Worm (Caenorhabditis elegans): ENCODE data around the gene scrm-8.
"Not testable (repeated sequence)": the region's sequence is repeated elsewhere in the genome, so short reads cannot be mapped to it uniquely, and the experiment has no call there.

The scrm-8 gene

DNA sequence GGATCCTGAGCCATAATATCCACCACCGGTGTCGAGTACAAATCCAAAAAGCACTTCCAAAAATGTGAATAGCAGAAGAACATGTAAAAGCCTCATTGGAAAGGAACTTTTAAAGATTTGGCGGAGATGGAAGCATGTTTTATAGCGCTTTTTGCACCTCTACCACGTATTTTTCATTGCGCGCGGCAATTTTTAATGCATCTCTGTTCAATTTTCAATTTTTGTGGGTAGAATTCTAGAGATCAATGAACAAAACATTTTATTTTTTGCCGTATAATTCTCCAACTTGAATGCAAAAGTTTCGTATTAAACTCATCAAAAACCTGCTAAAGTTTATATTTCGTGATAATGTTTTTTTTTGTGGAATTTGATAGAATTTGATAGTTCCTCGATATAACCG lies 27.0 kb upstream of the scrm-8 start, which contains the start of gene F49F1.9:
F49F1.9 (minus strand) TSS at position 101 of the 400 bp plus-strand sequence.
- TF ChIP-seq tbx-37 (GFP tag; conservative IDR thresholded peaks at IDR 0.05) (no peak), flt-1 (GFP tag; IDR thresholded peaks at IDR 0.05) (no peak), hmbx-1 (tag; optimal IDR thresholded peaks at IDR 0.05) (no peak), tra-4 (tag; optimal IDR thresholded peaks at IDR 0.05) (no peak), tbx-11 (GFP tag; IDR thresholded peaks at IDR 0.05) (no peak), aly-1 (tag; optimal IDR thresholded peaks at IDR 0.05) (no peak), F13C5.2 (tag; optimal IDR thresholded peaks at IDR 0.05) (no peak), sea-1 (GFP tag; conservative IDR thresholded peaks at IDR 0.05) (no peak), ama-1 (optimal IDR thresholded peaks at IDR 0.05) (no peak), ets-7 (tag; optimal IDR thresholded peaks at IDR 0.05) (no peak), B0310.2 (tag; optimal IDR thresholded peaks at IDR 0.05) (no peak), ceh-36 (tag; optimal IDR thresholded peaks at IDR 0.05) (no peak), ceh-13 (GFP tag; optimal IDR thresholded peaks at IDR 0.05) (no peak), scrt-1 (GFP tag; IDR thresholded peaks at IDR 0.05) (no peak), hmg-4 (GFP tag; optimal IDR thresholded peaks at IDR 0.05) (no peak), hnd-1 (tag; optimal IDR thresholded peaks at IDR 0.05) (no peak), pes-1 (GFP tag; IDR thresholded peaks at IDR 0.05) (no peak)

DNA sequence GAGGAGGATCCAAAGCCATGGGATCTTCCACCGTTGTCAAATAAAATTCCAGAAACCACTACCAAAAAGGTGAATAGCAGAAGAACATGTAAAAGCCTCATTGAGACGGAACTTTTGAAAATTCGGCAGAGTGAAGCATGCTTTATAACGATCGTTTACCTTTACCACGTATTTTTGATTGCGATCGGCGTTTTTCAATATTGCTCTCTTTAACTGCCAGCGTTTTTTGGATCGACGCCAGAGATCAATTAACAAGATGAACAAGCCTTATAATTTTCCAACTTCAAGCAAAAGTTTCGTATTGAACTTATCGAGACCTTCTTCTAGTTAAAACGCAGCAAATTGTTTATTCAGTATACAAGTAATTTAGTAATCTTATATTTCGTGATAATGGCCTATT lies 25.5 kb upstream of the scrm-8 start, which contains the start of gene F49F1.10:
F49F1.10 (minus strand) TSS at position 101 of the 400 bp plus-strand sequence.
- no peak for TF ChIP-seq scrt-1 (GFP tag; IDR thresholded peaks at IDR 0.05)
- no peak for TF ChIP-seq hmg-4 (GFP tag; optimal IDR thresholded peaks at IDR 0.05)
- TF ChIP-seq ceh-13 (GFP tag; optimal IDR thresholded peaks at IDR 0.05): no peak
- no peak for TF ChIP-seq hnd-1 (tag; optimal IDR thresholded peaks at IDR 0.05)
- TF ChIP-seq flt-1 (GFP tag; IDR thresholded peaks at IDR 0.05): no peak
- no peak for TF ChIP-seq sea-1 (GFP tag; conservative IDR thresholded peaks at IDR 0.05)
- TF ChIP-seq tbx-11 (GFP tag; IDR thresholded peaks at IDR 0.05): no peak
- TF ChIP-seq pes-1 (GFP tag; IDR thresholded peaks at IDR 0.05): no peak
- TF ChIP-seq ceh-36 (tag; optimal IDR thresholded peaks at IDR 0.05): no peak
- TF ChIP-seq aly-1 (tag; optimal IDR thresholded peaks at IDR 0.05): no peak
- no peak for TF ChIP-seq F13C5.2 (tag; optimal IDR thresholded peaks at IDR 0.05)
- no peak for TF ChIP-seq tra-4 (tag; optimal IDR thresholded peaks at IDR 0.05)
- no peak for TF ChIP-seq B0310.2 (tag; optimal IDR thresholded peaks at IDR 0.05)

DNA sequence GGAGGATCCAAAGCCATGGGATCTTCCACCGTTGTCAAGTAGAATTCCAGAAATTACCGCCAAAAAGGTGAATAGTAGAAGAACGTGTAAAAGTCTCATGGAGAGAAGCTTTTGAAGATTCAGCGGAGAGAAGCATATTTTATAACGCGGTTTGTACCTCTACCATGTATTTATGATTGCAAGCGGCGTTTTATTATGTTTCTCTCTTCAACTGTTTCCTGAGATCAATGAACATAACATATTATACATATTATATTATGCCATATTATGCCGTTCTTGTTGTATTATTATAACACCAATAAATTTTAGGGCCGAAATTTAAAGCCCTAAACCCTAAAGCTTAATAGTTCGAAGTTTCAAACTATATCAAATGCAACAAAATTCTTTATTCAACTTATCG lies 24.2 kb upstream of the scrm-8 start, which contains the start of gene F49F1.18:
F49F1.18 (minus strand) TSS at position 101 of the 400 bp plus-strand sequence.
- TF ChIP-seq aly-1 (tag; optimal IDR thresholded peaks at IDR 0.05) (no peak), scrt-1 (GFP tag; IDR thresholded peaks at IDR 0.05) (no peak), tra-4 (tag; optimal IDR thresholded peaks at IDR 0.05) (no peak), ceh-36 (tag; optimal IDR thresholded peaks at IDR 0.05) (no peak)

DNA sequence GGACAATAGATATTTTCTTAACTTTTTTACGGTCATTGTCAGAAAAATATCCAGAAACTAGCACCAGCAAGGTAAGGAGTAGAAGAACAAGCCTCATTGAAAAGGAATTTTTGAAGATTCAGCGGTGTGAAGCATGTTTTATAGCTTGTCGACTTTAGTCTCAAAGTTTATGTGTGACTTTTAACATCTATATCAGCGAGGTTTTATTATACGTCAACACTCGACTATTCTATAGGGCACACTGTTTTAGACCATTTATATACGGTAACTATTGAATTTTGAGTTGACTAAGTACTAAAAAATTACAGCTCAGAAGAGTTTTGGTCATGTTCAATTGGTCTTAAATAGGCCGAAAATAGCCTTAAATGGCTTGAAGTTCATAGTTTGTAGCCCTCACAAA lies 23.2 kb upstream of the scrm-8 start, which contains the start of gene F49F1.11:
F49F1.11 (minus strand) TSS at position 101 of the 400 bp plus-strand sequence.
- TF ChIP-seq tbx-11 (GFP tag; IDR thresholded peaks at IDR 0.05): no peak
- no peak for TF ChIP-seq hnd-1 (tag; optimal IDR thresholded peaks at IDR 0.05)
- no peak for TF ChIP-seq sea-1 (GFP tag; conservative IDR thresholded peaks at IDR 0.05)
- TF ChIP-seq ama-1 (optimal IDR thresholded peaks at IDR 0.05): no peak
- TF ChIP-seq ceh-13 (GFP tag; optimal IDR thresholded peaks at IDR 0.05): no peak
- no peak for TF ChIP-seq ceh-36 (tag; optimal IDR thresholded peaks at IDR 0.05)

DNA sequence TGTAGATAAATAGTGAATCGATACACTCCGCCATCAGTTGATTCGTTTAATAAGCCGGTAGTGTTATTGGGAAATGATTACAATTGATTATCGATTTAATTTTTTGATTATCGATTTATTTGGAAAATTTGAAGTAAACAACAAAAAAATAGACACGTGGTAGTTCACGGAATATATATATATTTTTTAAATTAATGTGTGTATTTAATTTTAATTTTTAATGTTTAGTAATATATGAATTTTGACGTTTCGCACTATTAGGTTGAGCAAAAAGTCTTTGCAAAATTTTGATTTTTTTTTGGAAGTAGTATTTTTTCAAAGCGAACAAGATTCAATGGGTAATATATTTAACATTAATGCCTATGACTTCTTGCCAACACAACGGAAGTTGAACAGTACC lies 21.5 kb upstream of the scrm-8 start, which contains the start of gene F49F1.12:
F49F1.12 (minus strand) TSS at position 101 of the 400 bp plus-strand sequence.
- TF ChIP-seq aly-1 (tag; optimal IDR thresholded peaks at IDR 0.05); tbx-37 (GFP tag; conservative IDR thresholded peaks at IDR 0.05); hmbx-1 (tag; optimal IDR thresholded peaks at IDR 0.05): not testable (repeated sequence)

DNA sequence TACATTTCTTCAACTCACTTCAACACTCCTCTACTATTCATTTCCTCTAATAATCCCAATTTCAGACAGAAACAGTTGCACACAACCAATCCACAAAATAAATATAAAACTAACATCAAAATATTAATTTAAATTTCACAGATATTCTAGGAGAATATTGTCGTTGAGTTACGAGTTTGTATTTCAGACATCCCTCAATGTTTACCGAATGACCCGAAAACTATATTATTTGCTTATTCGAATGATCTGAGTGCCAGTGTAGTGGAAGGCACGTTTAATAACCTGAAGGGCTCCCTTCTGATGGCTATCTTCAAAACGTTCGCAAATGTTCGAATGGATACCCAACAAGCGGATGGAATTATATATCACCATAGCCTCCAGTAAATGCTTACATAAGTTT lies 19.7 kb upstream of the scrm-8 start, which contains the start of gene R07C12.3:
R07C12.3 (plus strand) TSS at position 301 of the 400 bp plus-strand sequence.
- TF ChIP-seq tbx-37 (GFP tag; conservative IDR thresholded peaks at IDR 0.05) (no peak), hnd-1 (tag; optimal IDR thresholded peaks at IDR 0.05) (no peak), flt-1 (GFP tag; IDR thresholded peaks at IDR 0.05) (no peak), hmg-4 (GFP tag; optimal IDR thresholded peaks at IDR 0.05) (no peak), tbx-11 (GFP tag; IDR thresholded peaks at IDR 0.05) (no peak), sea-1 (GFP tag; conservative IDR thresholded peaks at IDR 0.05) (no peak), ets-7 (tag; optimal IDR thresholded peaks at IDR 0.05) (no peak), scrt-1 (GFP tag; IDR thresholded peaks at IDR 0.05) (no peak), B0310.2 (tag; optimal IDR thresholded peaks at IDR 0.05) (no peak), ama-1 (optimal IDR thresholded peaks at IDR 0.05) (no peak), aly-1 (tag; optimal IDR thresholded peaks at IDR 0.05) (no peak)

DNA sequence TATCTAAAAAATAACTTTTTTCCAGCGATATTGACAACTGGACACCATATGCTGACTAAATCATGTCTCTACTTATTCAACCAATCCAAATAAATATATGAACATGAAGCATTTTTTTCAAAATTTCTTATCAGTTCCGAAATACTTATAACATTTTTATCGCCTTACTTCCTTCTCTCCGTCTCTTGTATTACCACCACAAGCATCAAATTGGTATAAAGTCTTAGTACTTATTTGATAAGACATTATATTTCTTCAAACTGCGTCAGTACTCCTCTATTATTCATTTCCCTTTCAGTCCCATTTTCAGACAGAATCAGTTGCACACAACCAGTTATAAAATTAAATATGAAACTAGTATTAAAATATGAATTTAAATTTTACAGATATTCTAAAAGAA lies 16.6 kb upstream of the scrm-8 start:
- TF ChIP-seq flt-1 (GFP tag; IDR thresholded peaks at IDR 0.05): no peak
- no peak for TF ChIP-seq hmg-4 (GFP tag; optimal IDR thresholded peaks at IDR 0.05)
- TF ChIP-seq scrt-1 (GFP tag; IDR thresholded peaks at IDR 0.05): no peak
- no peak for TF ChIP-seq F13C5.2 (tag; optimal IDR thresholded peaks at IDR 0.05)
- no peak for TF ChIP-seq aly-1 (tag; optimal IDR thresholded peaks at IDR 0.05)
- no peak for TF ChIP-seq sea-1 (GFP tag; conservative IDR thresholded peaks at IDR 0.05)
- no peak for TF ChIP-seq pes-1 (GFP tag; IDR thresholded peaks at IDR 0.05)
- TF ChIP-seq ama-1 (optimal IDR thresholded peaks at IDR 0.05): no peak
- TF ChIP-seq tbx-37 (GFP tag; conservative IDR thresholded peaks at IDR 0.05): no peak
- TF ChIP-seq ceh-13 (GFP tag; optimal IDR thresholded peaks at IDR 0.05): no peak
- no peak for TF ChIP-seq hnd-1 (tag; optimal IDR thresholded peaks at IDR 0.05)
- TF ChIP-seq ceh-36 (tag; optimal IDR thresholded peaks at IDR 0.05): no peak

DNA sequence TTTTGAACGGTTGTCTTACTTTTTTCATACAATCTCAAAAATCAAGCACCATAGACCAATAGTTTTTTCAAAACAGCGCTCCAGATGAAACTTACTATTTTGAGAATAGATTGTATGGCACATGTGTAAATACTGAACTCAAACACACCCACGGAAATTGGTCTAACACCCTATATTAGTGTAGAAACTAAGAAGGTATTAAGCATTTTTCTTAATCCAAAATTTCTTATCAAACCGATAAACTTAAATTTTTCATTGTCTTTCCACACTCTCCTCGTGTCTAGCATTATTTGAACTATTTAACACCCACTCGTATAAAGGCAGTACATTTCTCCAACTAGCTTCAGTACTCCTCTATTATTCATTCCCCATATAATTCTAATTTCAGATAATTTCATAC lies 14.4 kb upstream of the scrm-8 start:
- TF ChIP-seq pes-1 (GFP tag; IDR thresholded peaks at IDR 0.05): no peak
- TF ChIP-seq ets-7 (tag; optimal IDR thresholded peaks at IDR 0.05): no peak
- TF ChIP-seq ceh-13 (GFP tag; optimal IDR thresholded peaks at IDR 0.05): no peak
- TF ChIP-seq scrt-1 (GFP tag; IDR thresholded peaks at IDR 0.05): no peak
- no peak for TF ChIP-seq flt-1 (GFP tag; IDR thresholded peaks at IDR 0.05)
- no peak for TF ChIP-seq tbx-37 (GFP tag; conservative IDR thresholded peaks at IDR 0.05)
- TF ChIP-seq B0310.2 (tag; optimal IDR thresholded peaks at IDR 0.05): no peak
- TF ChIP-seq ama-1 (optimal IDR thresholded peaks at IDR 0.05): no peak
- TF ChIP-seq tra-4 (tag; optimal IDR thresholded peaks at IDR 0.05): no peak
- no peak for TF ChIP-seq ceh-36 (tag; optimal IDR thresholded peaks at IDR 0.05)
- no peak for TF ChIP-seq aly-1 (tag; optimal IDR thresholded peaks at IDR 0.05)
- no peak for TF ChIP-seq hmg-4 (GFP tag; optimal IDR thresholded peaks at IDR 0.05)
- TF ChIP-seq hnd-1 (tag; optimal IDR thresholded peaks at IDR 0.05): no peak
- TF ChIP-seq tbx-11 (GFP tag; IDR thresholded peaks at IDR 0.05): no peak
- TF ChIP-seq hmbx-1 (tag; optimal IDR thresholded peaks at IDR 0.05): no peak

Data from whole organism, early embryonic.